Fruit fly (Drosophila melanogaster) whole organism, pupa: Measurements from ENCODE around the gene esg.

Experiments
- CG13204 ChIP-seq: fragments of 200-800 bp; sonication (Bioruptor generic); optimal IDR thresholded peaks from 2 replicates; lab custom pipeline; 2018; ENCODE audit warnings: missing biosample characterization, mild to moderate bottlenecking, missing genetic modification characterization, moderate library complexity
- CG17806 ChIP-seq: fragments of 200-800 bp; sonication (Bioruptor generic); optimal IDR thresholded peaks from 2 replicates; lab custom pipeline; 2018; ENCODE audit warnings: missing biosample characterization, mild to moderate bottlenecking, missing genetic modification characterization, moderate library complexity
- CG32121 ChIP-seq: fragments of 200-800 bp; sonication (Bioruptor generic); IDR thresholded peaks from 2 replicates; pipeline ENCODE4 v1.3.6; 2022; ENCODE audit warnings: missing biosample characterization, missing genetic modification characterization
- CG34367 ChIP-seq: fragments of 200-800 bp; sonication (Bioruptor generic); optimal IDR thresholded peaks from 2 replicates; lab custom pipeline; 2018; ENCODE audit warnings: missing biosample characterization, mild to moderate bottlenecking, missing genetic modification characterization
- CG8301 ChIP-seq: fragments of 200-800 bp; sonication (Bioruptor generic); optimal IDR thresholded peaks from 2 replicates; lab custom pipeline; 2018; ENCODE audit warnings: missing biosample characterization, mild to moderate bottlenecking, missing genetic modification characterization
- CG9948 ChIP-seq: fragments of 200-800 bp; sonication (Bioruptor generic); optimal IDR thresholded peaks from 2 replicates; lab custom pipeline; 2018; ENCODE audit warnings: missing biosample characterization, mild to moderate bottlenecking, missing genetic modification characterization, moderate library complexity
- EcR ChIP-seq: fragments of 200-800 bp; sonication (Bioruptor generic); optimal IDR thresholded peaks from 3 replicates; lab custom pipeline; 2019; ENCODE audit warnings: missing biosample characterization, missing genetic modification characterization, mild to moderate bottlenecking, moderate library complexity, missing genetic modification reagents
- Pif1A ChIP-seq: fragments of 200-800 bp; sonication (Bioruptor generic); optimal IDR thresholded peaks from 3 replicates; lab custom pipeline; 2016; ENCODE audit warnings: missing biosample characterization, missing genetic modification characterization
- Pif1B ChIP-seq: fragments of 200-800 bp; sonication (Bioruptor generic); optimal IDR thresholded peaks from 3 replicates; lab custom pipeline; 2016; ENCODE audit warnings: missing biosample characterization, missing genetic modification characterization
- Snoo ChIP-seq: fragments of 200-800 bp; sonication (Bioruptor generic); optimal IDR thresholded peaks from 3 replicates; lab custom pipeline; 2017; ENCODE audit warnings: missing biosample characterization, mild to moderate bottlenecking, missing genetic modification characterization, inconsistent platforms
- gl ChIP-seq: fragments of 200-800 bp; sonication (Bioruptor generic); optimal IDR thresholded peaks from 2 replicates; lab custom pipeline; 2018; ENCODE audit warnings: missing biosample characterization, mild to moderate bottlenecking, missing genetic modification characterization

DNA sequence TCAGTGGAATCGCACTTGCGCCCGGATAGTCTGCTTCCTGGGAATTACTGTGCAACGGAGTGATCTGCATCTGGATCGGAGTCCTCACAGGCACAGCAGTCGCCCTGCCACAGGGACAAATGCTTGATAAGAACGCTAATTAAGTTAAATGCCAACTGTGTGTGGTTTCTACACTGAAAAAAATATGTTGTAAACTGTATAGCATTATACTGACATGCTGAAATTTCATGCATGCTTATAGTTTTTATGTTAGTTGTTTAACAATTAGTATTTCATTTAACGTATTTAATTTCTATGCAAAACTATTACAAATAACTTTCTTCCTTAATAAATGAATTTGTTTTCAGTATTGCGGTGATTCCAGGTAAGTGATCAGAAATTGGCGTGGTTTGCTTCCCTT is 2.3 kb upstream of the esg start:
- TF ChIP-seq CG34367 (tag; lab: Kevin White, UChicago): no peak
- TF ChIP-seq CG17806 (tag; lab: Kevin White, UChicago): no peak
- no peak for TF ChIP-seq Pif1B (GFP tag; lab: Kevin White, UChicago)
- TF ChIP-seq gl (tag; lab: Kevin White, UChicago): no peak
- no peak for TF ChIP-seq Snoo (tag; lab: Kevin White, UChicago)
- TF ChIP-seq Pif1A (GFP tag; lab: Kevin White, UChicago): no peak
- no peak for TF ChIP-seq CG13204
- TF ChIP-seq CG8301 (tag; lab: Kevin White, UChicago): no peak
- TF ChIP-seq CG32121 (GFP tag; lab: Robert Waterston, UW): no peak
- no peak for TF ChIP-seq CG9948 (tag; lab: Kevin White, UChicago)
- no peak for TF ChIP-seq EcR (GFP tag; lab: Kevin White, UChicago)
